Fruit fly (Drosophila melanogaster) whole organism, embryonic: ENCODE measurements around the gene CG15425.

ENCODE experiments used
- ATbp ChIP-seq: fragments of 200-800 bp; sonication (Bioruptor generic); optimal IDR thresholded peaks from 2 replicates; lab custom pipeline; 2017; ENCODE audit warnings: missing biosample characterization, mild to moderate bottlenecking, missing genetic modification characterization, missing genetic modification reagents
- Asciz ChIP-seq: fragments of 200-800 bp; sonication (Bioruptor generic); optimal IDR thresholded peaks from 2 replicates; lab custom pipeline; 2017; ENCODE audit warnings: missing biosample characterization, mild to moderate bottlenecking, missing genetic modification characterization, missing genetic modification reagents
- Bdp1 ChIP-seq: fragments of 200-800 bp; sonication (Bioruptor generic); optimal IDR thresholded peaks from 3 replicates; lab custom pipeline; 2016; ENCODE audit warnings: missing biosample characterization, missing genetic modification characterization
- CG10147 ChIP-seq: fragments of 200-800 bp; sonication (Bioruptor generic); optimal IDR thresholded peaks from 2 replicates; lab custom pipeline; 2019; ENCODE audit warnings: missing biosample characterization, mild to moderate bottlenecking, missing genetic modification characterization, moderate library complexity
- CG10321 ChIP-seq: fragments of 200-800 bp; sonication (Bioruptor generic); IDR thresholded peaks from 2 replicates; pipeline ENCODE4 v1.3.6; 2022; ENCODE audit warnings: missing biosample characterization, missing genetic modification characterization
- CG11247 ChIP-seq: fragments of 200-800 bp; sonication (Bioruptor generic); IDR thresholded peaks from 2 replicates; pipeline ENCODE4 v1.3.6; 2022; ENCODE audit warnings: missing biosample characterization, missing genetic modification characterization
- CG11695 ChIP-seq: fragments of 200-800 bp; sonication (Bioruptor generic); IDR thresholded peaks from 3 replicates; pipeline ENCODE4 v1.3.6; 2022; ENCODE audit warnings: missing biosample characterization, missing genetic modification characterization
- CG13123 ChIP-seq: fragments of 200-800 bp; sonication (Bioruptor generic); optimal IDR thresholded peaks from 2 replicates; lab custom pipeline; 2016; ENCODE audit warnings: missing biosample characterization, missing genetic modification characterization
- CG13624 ChIP-seq: fragments of 200-800 bp; sonication (Bioruptor generic); optimal IDR thresholded peaks from 2 replicates; lab custom pipeline; 2016; ENCODE audit warnings: missing biosample characterization, missing genetic modification characterization
- CG14014 ChIP-seq: fragments of 200-800 bp; sonication (Bioruptor generic); IDR thresholded peaks from 2 replicates; pipeline ENCODE4 v1.3.6; 2022; ENCODE audit warnings: missing biosample characterization, missing genetic modification characterization
- CG15011 ChIP-seq: fragments of 200-800 bp; sonication (Bioruptor generic); optimal IDR thresholded peaks from 3 replicates; lab custom pipeline; 2018; ENCODE audit warnings: missing biosample characterization, mild to moderate bottlenecking, missing genetic modification characterization
- CG15269 ChIP-seq: fragments of 200-800 bp; sonication (Bioruptor generic); optimal IDR thresholded peaks from 2 replicates; lab custom pipeline; 2018; ENCODE audit warnings: missing biosample characterization, mild to moderate bottlenecking, missing genetic modification characterization, moderate library complexity
- CG17802 ChIP-seq: fragments of 200-800 bp; sonication (Bioruptor generic); optimal IDR thresholded peaks from 2 replicates; lab custom pipeline; 2018; ENCODE audit warnings: missing biosample characterization, mild to moderate bottlenecking, missing genetic modification characterization, moderate library complexity
- CG18262 ChIP-seq: fragments of 200-800 bp; optimal IDR thresholded peaks from 3 replicates; lab custom pipeline; 2019; ENCODE audit warnings: missing biosample characterization, mild to moderate bottlenecking, missing genetic modification characterization, moderate library complexity
- CG2129 ChIP-seq: fragments of 200-800 bp; sonication (Bioruptor generic); IDR thresholded peaks from 2 replicates; pipeline ENCODE4 v1.3.6; 2022; ENCODE audit warnings: missing biosample characterization, missing genetic modification characterization; ENCODE audit not compliant: partially characterized antibody
- CG2875 ChIP-seq: fragments of 200-800 bp; sonication (Bioruptor generic); optimal IDR thresholded peaks from 2 replicates; lab custom pipeline; 2017; ENCODE audit warnings: missing biosample characterization, mild to moderate bottlenecking, missing genetic modification characterization, missing genetic modification reagents
- CG3407 ChIP-seq: fragments of 200-800 bp; sonication (Bioruptor generic); optimal IDR thresholded peaks from 2 replicates; lab custom pipeline; 2018; ENCODE audit warnings: missing biosample characterization, mild to moderate bottlenecking, missing genetic modification characterization
- CG3995 ChIP-seq: fragments of 200-800 bp; sonication (Bioruptor generic); optimal IDR thresholded peaks from 3 replicates; lab custom pipeline; 2016; ENCODE audit warnings: missing biosample characterization, missing genetic modification characterization
- CG4328 ChIP-seq: fragments of 200-800 bp; sonication (Bioruptor generic); optimal IDR thresholded peaks from 3 replicates; lab custom pipeline; 2017; ENCODE audit warnings: missing biosample characterization, missing genetic modification reagents, missing genetic modification characterization
- CG4404 ChIP-seq: fragments of 200-800 bp; sonication (Bioruptor generic); IDR thresholded peaks from 2 replicates; pipeline ENCODE4 v1.3.6; 2022; ENCODE audit warnings: missing biosample characterization, missing genetic modification characterization
- CG4854 ChIP-seq: fragments of 200-800 bp; sonication (Bioruptor generic); optimal IDR thresholded peaks from 2 replicates; lab custom pipeline; 2016; ENCODE audit warnings: missing biosample characterization, missing genetic modification characterization, inconsistent platforms
- CG6854 ChIP-seq: fragments of 200-800 bp; sonication (Bioruptor generic); optimal IDR thresholded peaks from 3 replicates; lab custom pipeline; 2017; ENCODE audit warnings: missing biosample characterization, mild to moderate bottlenecking, missing genetic modification characterization
- CG7745 ChIP-seq: fragments of 200-800 bp; sonication (Bioruptor generic); optimal IDR thresholded peaks from 2 replicates; lab custom pipeline; 2018; ENCODE audit warnings: missing biosample characterization, mild to moderate bottlenecking, missing genetic modification characterization, moderate library complexity
- CG7963 ChIP-seq: fragments of 200-800 bp; sonication (Bioruptor generic); IDR thresholded peaks from 3 replicates; pipeline ENCODE4 v1.3.6; 2022; ENCODE audit warnings: missing biosample characterization, missing genetic modification characterization; ENCODE audit not compliant: partially characterized antibody
- CHES-1-like ChIP-seq: fragments of 200-800 bp; sonication (Bioruptor generic); optimal IDR thresholded peaks from 2 replicates; lab custom pipeline; 2016; ENCODE audit warnings: missing biosample characterization, missing genetic modification characterization
- Dek ChIP-seq: fragments of 200-800 bp; sonication (Bioruptor generic); optimal IDR thresholded peaks from 3 replicates; lab custom pipeline; 2019; ENCODE audit warnings: missing biosample characterization, mild to moderate bottlenecking, missing genetic modification characterization, moderate library complexity
- Doc3 ChIP-seq: fragments of 200-800 bp; sonication (Bioruptor generic); IDR thresholded peaks from 3 replicates; pipeline ENCODE4 v1.3.6; 2022; ENCODE audit warnings: missing biosample characterization, missing genetic modification characterization; ENCODE audit not compliant: partially characterized antibody
- Dref ChIP-seq: fragments of 200-800 bp; sonication (Bioruptor generic); IDR thresholded peaks from 2 replicates; pipeline ENCODE4 v1.3.6; 2022; ENCODE audit warnings: missing biosample characterization, missing genetic modification characterization
- Eip74EF ChIP-seq, 2 experiments: fragments of 200-800 bp in 1 of 2; fragments of >200 bp in 1 of 2; sonication (Bioruptor generic) in 1 of 2; optimal IDR thresholded peaks; 2 replicates each; lab custom pipeline; 2017 to 2019; ENCODE audit warnings: missing biosample characterization in 2 of 2, missing genetic modification characterization in 2 of 2, mild to moderate bottlenecking in 1 of 2, moderate library complexity in 1 of 2
- Hand ChIP-seq: fragments of 200-800 bp; sonication (Bioruptor generic); optimal IDR thresholded peaks from 2 replicates; lab custom pipeline; 2017; ENCODE audit warnings: mild to moderate bottlenecking, missing biosample characterization, missing genetic modification reagents, missing genetic modification characterization
- HmgD ChIP-seq: fragments of 200-800 bp; sonication (Bioruptor generic); optimal IDR thresholded peaks from 3 replicates; lab custom pipeline; 2016; ENCODE audit warnings: missing biosample characterization, missing genetic modification characterization
- Hmr ChIP-seq: fragments of 200-800 bp; sonication (Bioruptor generic); optimal IDR thresholded peaks from 3 replicates; lab custom pipeline; 2017; ENCODE audit warnings: mild to moderate bottlenecking, missing biosample characterization, missing genetic modification reagents, missing genetic modification characterization
- MESR4 ChIP-seq: fragments of 200-800 bp; sonication (Bioruptor generic); optimal IDR thresholded peaks from 2 replicates; lab custom pipeline; 2018; ENCODE audit warnings: missing biosample characterization, mild to moderate bottlenecking, missing genetic modification characterization, moderate library complexity
- Nf-YC ChIP-seq: fragments of 200-800 bp; optimal IDR thresholded peaks from 3 replicates; lab custom pipeline; 2019; ENCODE audit warnings: missing biosample characterization, mild to moderate bottlenecking, missing genetic modification characterization, moderate library complexity
- Opbp ChIP-seq: fragments of 200-800 bp; sonication (Bioruptor generic); IDR thresholded peaks from 3 replicates; pipeline ENCODE4 v1.3.6; 2022; ENCODE audit warnings: missing biosample characterization, missing genetic modification characterization; ENCODE audit not compliant: partially characterized antibody
- Trl ChIP-seq, 3 experiments: fragments of >200 bp in 2 of 3; fragments of 200-800 bp in 1 of 3; sonication (Bioruptor generic) in 1 of 3; optimal IDR thresholded peaks; 2 replicates in 1 of 3; 3 replicates in 2 of 3; lab custom pipeline; 2016 to 2017; ENCODE audit warnings: missing biosample characterization in 1 of 3, missing genetic modification characterization in 1 of 3
- ase ChIP-seq: fragments of 200-800 bp; sonication (Bioruptor generic); IDR thresholded peaks from 3 replicates; pipeline ENCODE4 v1.3.6; 2022; ENCODE audit warnings: missing biosample characterization, missing genetic modification characterization
- bcd ChIP-seq: fragments of 200-800 bp; sonication (Bioruptor generic); optimal IDR thresholded peaks from 2 replicates; lab custom pipeline; 2017; ENCODE audit warnings: missing biosample characterization, mild to moderate bottlenecking, missing genetic modification characterization
- crc ChIP-seq: fragments of 200-800 bp; sonication (Bioruptor generic); optimal IDR thresholded peaks from 2 replicates; lab custom pipeline; 2016; ENCODE audit warnings: missing biosample characterization, missing genetic modification characterization
- gem ChIP-seq: fragments of 200-800 bp; sonication (Bioruptor generic); optimal IDR thresholded peaks from 2 replicates; lab custom pipeline; 2019; ENCODE audit warnings: missing biosample characterization, mild to moderate bottlenecking, missing genetic modification characterization, moderate library complexity
- hbn ChIP-seq: fragments of 200-800 bp; sonication (Bioruptor generic); IDR thresholded peaks from 2 replicates; pipeline ENCODE4 v1.3.6; 2022; ENCODE audit warnings: missing biosample characterization, missing genetic modification characterization; ENCODE audit not compliant: partially characterized antibody
- ind ChIP-seq: fragments of 200-800 bp; sonication (Bioruptor generic); optimal IDR thresholded peaks from 3 replicates; lab custom pipeline; 2016; ENCODE audit warnings: missing biosample characterization, missing genetic modification characterization
- jigr1 ChIP-seq: fragments of 200-800 bp; sonication (Bioruptor generic); IDR thresholded peaks from 3 replicates; pipeline ENCODE4 v1.3.6; 2022; ENCODE audit warnings: missing biosample characterization, missing genetic modification characterization
- org-1 ChIP-seq: fragments of 200-800 bp; sonication (Bioruptor generic); optimal IDR thresholded peaks from 2 replicates; lab custom pipeline; 2017; ENCODE audit warnings: missing biosample characterization, missing genetic modification characterization
- sc ChIP-seq, 3 experiments: fragments of >200 bp in 2 of 3; fragments of 200-800 bp in 1 of 3; sonication (Bioruptor generic) in 1 of 3; optimal IDR thresholded peaks; 2 replicates in 2 of 3; 3 replicates in 1 of 3; lab custom pipeline; 2017; ENCODE audit warnings: mild to moderate bottlenecking in 1 of 3, missing biosample characterization in 1 of 3, missing genetic modification characterization in 1 of 3, missing genetic modification reagents in 1 of 3
- seq ChIP-seq: fragments of 200-800 bp; sonication (Bioruptor generic); IDR thresholded peaks from 2 replicates; pipeline ENCODE4 v1.3.6; 2022; ENCODE audit warnings: missing biosample characterization, missing genetic modification characterization
- tgo ChIP-seq: fragments of 200-800 bp; sonication (Bioruptor generic); IDR thresholded peaks from 3 replicates; pipeline ENCODE4 v1.3.6; 2022; ENCODE audit warnings: missing biosample characterization, missing genetic modification characterization
- trem ChIP-seq: fragments of 200-800 bp; optimal IDR thresholded peaks from 3 replicates; lab custom pipeline; 2019; ENCODE audit warnings: missing biosample characterization, mild to moderate bottlenecking, missing genetic modification characterization, moderate library complexity
- vvl ChIP-seq: fragments of 200-800 bp; sonication (Bioruptor generic); IDR thresholded peaks from 2 replicates; pipeline ENCODE4 v1.3.6; 2022; ENCODE audit warnings: missing biosample characterization, missing genetic modification characterization
- wor ChIP-seq: fragments of 200-800 bp; sonication (Bioruptor generic); IDR thresholded peaks from 2 replicates; pipeline ENCODE4 v1.3.6; 2022; ENCODE audit warnings: missing biosample characterization, missing genetic modification characterization

Gene CG15425

DNA sequence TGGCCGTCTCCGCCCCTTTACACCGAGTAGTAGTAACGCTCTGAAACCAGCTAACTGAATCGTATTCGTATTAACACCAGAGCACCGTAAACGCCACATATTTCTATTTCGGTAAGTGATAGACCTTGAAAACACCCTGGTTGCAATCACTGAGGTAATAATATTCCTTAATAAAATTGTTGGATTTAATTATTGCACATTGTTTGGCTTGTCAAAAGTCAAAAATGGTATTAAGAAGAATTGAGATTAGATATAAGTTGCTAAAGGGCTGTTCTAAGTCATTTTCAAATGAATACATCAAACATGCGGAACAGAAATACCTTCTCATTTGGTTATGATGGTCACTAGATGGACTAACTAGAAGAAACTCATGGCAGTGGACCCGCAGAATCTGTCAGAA is 38.6 kb upstream of the CG15425 start (continued):
- TF ChIP-seq CG15011 (GFP tag; lab: Kevin White, UChicago) (no peak), CG7745 (tag; lab: Kevin White, UChicago) (no peak), tgo (GFP tag; lab: Robert Waterston, UW) (no peak), CG18262 (tag; lab: Kevin White, UChicago) (no peak), trem (tag; lab: Kevin White, UChicago) (no peak), CG17802 (tag; lab: Kevin White, UChicago) (no peak), Asciz (no peak), Trl (optimal IDR thresholded peaks at IDR 0.05; lab: Kevin White, UChicago) (no peak), Trl (GFP tag; optimal IDR thresholded peaks at IDR 0.05; lab: Kevin White, UChicago) (no peak), CG14014 (no peak), sc (optimal IDR thresholded peaks at IDR 0.05; lab: Kevin White, UChicago) (no peak), sc (GFP tag; optimal IDR thresholded peaks at IDR 0.05; lab: Kevin White, UChicago) (no peak), Dek (no peak), ind (GFP tag; lab: Kevin White, UChicago) (no peak), CG13123 (GFP tag; lab: Kevin White, UChicago) (no peak), CG3995 (GFP tag; lab: Kevin White, UChicago) (no peak), CG4404 (GFP tag; lab: Robert Waterston, UW) (no peak), Nf-YC (no peak), CG6854 (GFP tag; lab: Kevin White, UChicago) (no peak), crc (GFP tag; lab: Kevin White, UChicago) (no peak), seq (GFP tag; lab: Robert Waterston, UW) (no peak), CG11247 (GFP tag; lab: Robert Waterston, UW) (peak; percentile 34; the same call in 1 of the 2 replicates), bcd (GFP tag; lab: Kevin White, UChicago) (peak; percentile 2), jigr1 (GFP tag; lab: Robert Waterston, UW) (no peak), Dref (GFP tag; lab: Robert Waterston, UW) (no peak), CG3407 (no peak), CG11695 (GFP tag; lab: Robert Waterston, UW) (no peak), CG4328 (GFP tag; lab: Kevin White, UChicago) (no peak), org-1 (GFP tag; lab: Kevin White, UChicago) (no peak), Opbp (no peak), MESR4 (GFP tag; lab: Kevin White, UChicago) (no peak), vvl (GFP tag; lab: Robert Waterston, UW) (no peak), CG15269 (tag; lab: Kevin White, UChicago) (no peak), CG10321 (GFP tag; lab: Robert Waterston, UW) (no peak), CHES-1-like (GFP tag; lab: Kevin White, UChicago) (peak; percentile 4), ase (GFP tag; lab: Robert Waterston, UW) (no peak), CG2875 (GFP tag; lab: Kevin White, UChicago) (no peak), CG7963 (no peak), HmgD (GFP tag; lab: Kevin White, UChicago) (no peak), CG2129 (GFP tag; lab: Robert Waterston, UW) (no peak), CG13624 (GFP tag; lab: Kevin White, UChicago) (no peak), hbn (GFP tag; lab: Robert Waterston, UW) (no peak), Bdp1 (no peak), gem (tag; lab: Kevin White, UChicago) (no peak), Doc3 (no peak), Hmr (peak; percentile 5), CG10147 (no peak), Hand (GFP tag; lab: Kevin White, UChicago) (no peak), CG4854 (GFP tag; lab: Kevin White, UChicago) (no peak), ATbp (no peak), Eip74EF (GFP tag; optimal IDR thresholded peaks at IDR 0.05; lab: Kevin White, UChicago) (no peak), wor (GFP tag; lab: Robert Waterston, UW) (no peak)
